Worm (Caenorhabditis elegans) whole organism, L1 larva: ENCODE results near the gene srg-61.

ENCODE experiments used
- aly-2 ChIP-seq: fragments of 150-350 bp; optimal IDR thresholded peaks from 2 replicates; lab custom pipeline; 2014; ENCODE audit warnings: missing biosample characterization, missing genetic modification characterization
- blmp-1 ChIP-seq: fragments of 150-350 bp; optimal IDR thresholded peaks from 2 replicates; lab custom pipeline; 2014; ENCODE audit warnings: missing biosample characterization, missing genetic modification characterization
- ceh-82 ChIP-seq, 3 experiments: fragments of 150-350 bp in 1 of 3; sonication (generic microtip) in 2 of 3; optimal IDR thresholded peaks; 2 replicates each; lab custom pipeline; 2014 to 2017; ENCODE audit warnings: missing biosample characterization in 3 of 3, missing genetic modification characterization in 3 of 3
- ces-1 ChIP-seq: fragments of 150-350 bp; optimal IDR thresholded peaks from 2 replicates; lab custom pipeline; 2014; ENCODE audit warnings: missing biosample characterization, missing genetic modification reagents, missing genetic modification characterization
- dpl-1 ChIP-seq, 3 experiments: fragments of 150-350 bp in 2 of 3; sonication (generic microtip) in 1 of 3; optimal IDR thresholded peaks; 2 replicates each; lab custom pipeline; 2014 to 2017; ENCODE audit warnings: missing biosample characterization in 3 of 3, missing genetic modification characterization in 3 of 3, missing genetic modification reagents in 3 of 3
- egl-27 ChIP-seq, 2 experiments: fragments of 150-350 bp in 1 of 2; sonication (generic microtip); optimal IDR thresholded peaks; 3 replicates each; lab custom pipeline; 2017 to 2018; ENCODE audit warnings: missing biosample characterization in 2 of 2, missing genetic modification characterization in 2 of 2, missing genetic modification reagents in 2 of 2
- fkh-10 ChIP-seq: sonication (generic microtip); optimal IDR thresholded peaks from 2 replicates; lab custom pipeline; 2017; ENCODE audit warnings: missing biosample characterization, missing genetic modification reagents, missing genetic modification characterization
- grh-1 ChIP-seq: fragments of 200-800 bp; sonication (Bioruptor generic); IDR thresholded peaks from 2 replicates; pipeline ENCODE4 v1.3.6; 2022; ENCODE audit warnings: missing genetic modification reagents, missing genetic modification characterization, missing compliant biosample characterization
- nhr-12 ChIP-seq: sonication (generic microtip); optimal IDR thresholded peaks from 2 replicates; lab custom pipeline; 2017; ENCODE audit warnings: missing biosample characterization, missing genetic modification characterization
- snu-23 ChIP-seq: sonication (generic microtip); optimal IDR thresholded peaks from 2 replicates; lab custom pipeline; 2016; ENCODE audit warnings: missing genetic modification characterization, missing compliant biosample characterization
- unc-62 ChIP-seq: fragments of 150-350 bp; optimal IDR thresholded peaks from 2 replicates; lab custom pipeline; 2014; ENCODE audit warnings: missing biosample characterization, missing genetic modification reagents, missing genetic modification characterization
- xbp-1 ChIP-seq: sonication (generic microtip); optimal IDR thresholded peaks from 2 replicates; lab custom pipeline; 2016; ENCODE audit warnings: missing genetic modification characterization, missing compliant biosample characterization
- zag-1 ChIP-seq: fragments of 150-350 bp; optimal IDR thresholded peaks from 2 replicates; lab custom pipeline; 2014; ENCODE audit warnings: missing biosample characterization, missing genetic modification characterization

- TF ChIP-seq nhr-12 (tag; lab: Kevin White, UChicago): no peak
- TF ChIP-seq unc-62 (GFP tag; lab: Kevin White, UChicago): no peak
- TF ChIP-seq snu-23 (GFP tag; lab: Kevin White, UChicago): no peak
- TF ChIP-seq zag-1 (tag; lab: Kevin White, UChicago): no peak
- TF ChIP-seq fkh-10 (GFP tag; lab: Kevin White, UChicago): no peak
- no peak for TF ChIP-seq egl-27 (tag; optimal IDR thresholded peaks at IDR 0.05; lab: Kevin White, UChicago)
- no peak for TF ChIP-seq ces-1
- TF ChIP-seq xbp-1: no peak
- no peak for TF ChIP-seq aly-2 (tag; lab: Kevin White, UChicago)
- no peak for TF ChIP-seq blmp-1 (tag; lab: Kevin White, UChicago)
- no peak for TF ChIP-seq ceh-82 (tag; optimal IDR thresholded peaks at IDR 0.05; lab: Kevin White, UChicago)
- TF ChIP-seq grh-1 (GFP tag; lab: Robert Waterston, UW): no peak
- TF ChIP-seq dpl-1 (GFP tag; optimal IDR thresholded peaks at IDR 0.05; lab: Kevin White, UChicago): no peak
These were observed 12.9 kb upstream of the srg-61 start, which contains the start of gene srx-26 for ce11 chrV:2753007-2753406.
